In genomic region chrX:10372556-10372955, ce11 we compare ENCODE assay signal across 1 worm cellular context.
TF ChIP-seq lines count a peak whose summit lies in the region.

Gene Y49A10A.2 (minus strand): TSS chrX:10372664.

TF ChIP-seq in whole organism, L1 larva, 84 proteins besides CTCF, POLR2A, EP300 and RAD21 (continued from another document):
- TF ChIP-seq pag-3 (tag; optimal IDR thresholded peaks at IDR 0.05; lab: Kevin White, UChicago; ENCODE audit: borderline replicate concordance, insufficient read depth), result peak; percentile 44
- TF ChIP-seq fkh-4 (tag; optimal IDR thresholded peaks at IDR 0.05; lab: Kevin White, UChicago; ENCODE audit: borderline replicate concordance), result no peak
- peak; percentile 55 for TF ChIP-seq nhr-71 (tag; optimal IDR thresholded peaks at IDR 0.05; lab: Kevin White, UChicago)
- peak in 1 of 2 experiments; percentile 13 for TF ChIP-seq mdl-1 (tag; optimal IDR thresholded peaks at IDR 0.05; lab: Kevin White, UChicago)
- TF ChIP-seq lsy-2 (tag; optimal IDR thresholded peaks at IDR 0.05; lab: Kevin White, UChicago), result peak in 1 of 2 experiments; percentile 40
- TF ChIP-seq egl-13 (tag; optimal IDR thresholded peaks at IDR 0.05; lab: Kevin White, UChicago), result no peak
- TF ChIP-seq egl-27 (tag; optimal IDR thresholded peaks at IDR 0.05; lab: Kevin White, UChicago), result no peak
- TF ChIP-seq unc-30 (tag; optimal IDR thresholded peaks at IDR 0.05; lab: Kevin White, UChicago), result no peak
- no peak for TF ChIP-seq unc-130 (tag; optimal IDR thresholded peaks at IDR 0.05; lab: Kevin White, UChicago)
- no peak for TF ChIP-seq ztf-11 (tag; optimal IDR thresholded peaks at IDR 0.05; lab: Kevin White, UChicago)
- TF ChIP-seq nhr-76 (tag; optimal IDR thresholded peaks at IDR 0.05; lab: Kevin White, UChicago), result no peak
- peak; percentile 80 for TF ChIP-seq lin-14 (GFP tag; optimal IDR thresholded peaks at IDR 0.05; lab: Kevin White, UChicago)
- no peak for TF ChIP-seq tlp-1 (tag; optimal IDR thresholded peaks at IDR 0.05; lab: Kevin White, UChicago)
- TF ChIP-seq nhr-19 (GFP tag; conservative IDR thresholded peaks at IDR 0.05; lab: Robert Waterston, UW), result 0 out of 2 replicates have a peak, but pooled peaks have one; percentile 17
- no peak for TF ChIP-seq mab-9 (GFP tag; IDR thresholded peaks at IDR 0.05; lab: Robert Waterston, UW)
- peak; percentile 58 for TF ChIP-seq swsn-7 (tag; optimal IDR thresholded peaks at IDR 0.05; lab: Kevin White, UChicago)
- TF ChIP-seq nhr-28 (tag; optimal IDR thresholded peaks at IDR 0.05; lab: Kevin White, UChicago), result no peak
- no peak for TF ChIP-seq ceh-90 (tag; optimal IDR thresholded peaks at IDR 0.05; lab: Kevin White, UChicago)
- no peak for TF ChIP-seq pqm-1 (tag; optimal IDR thresholded peaks at IDR 0.05; lab: Kevin White, UChicago)
- TF ChIP-seq F16B12.6 (tag; optimal IDR thresholded peaks at IDR 0.05; lab: Kevin White, UChicago), result no peak
- TF ChIP-seq aha-1 (tag; optimal IDR thresholded peaks at IDR 0.05; lab: Kevin White, UChicago), result no peak
- no peak for TF ChIP-seq hpl-2 (GFP tag; optimal IDR thresholded peaks at IDR 0.05; lab: Kevin White, UChicago)
- TF ChIP-seq snpc-4 (tag; optimal IDR thresholded peaks at IDR 0.05; lab: Kevin White, UChicago), result no peak
- TF ChIP-seq ama-1 (optimal IDR thresholded peaks at IDR 0.05; lab: Kevin White, UChicago), result no peak
- TF ChIP-seq ceh-8 (GFP tag; optimal IDR thresholded peaks at IDR 0.05; lab: Kevin White, UChicago), result no peak
- TF ChIP-seq hlh-4 (tag; optimal IDR thresholded peaks at IDR 0.05; lab: Kevin White, UChicago), result no peak
- TF ChIP-seq nhr-47 (tag; optimal IDR thresholded peaks at IDR 0.05; lab: Kevin White, UChicago), result peak; percentile 41
- peak; percentile 39 for TF ChIP-seq dsc-1 (tag; optimal IDR thresholded peaks at IDR 0.05; lab: Kevin White, UChicago)
- no peak for TF ChIP-seq nhr-12 (tag; optimal IDR thresholded peaks at IDR 0.05; lab: Kevin White, UChicago)
- no peak for TF ChIP-seq vab-15 (tag; optimal IDR thresholded peaks at IDR 0.05; lab: Kevin White, UChicago)
- TF ChIP-seq dpl-1 (GFP tag; optimal IDR thresholded peaks at IDR 0.05; lab: Kevin White, UChicago), result no peak
- no peak for TF ChIP-seq jun-1 (tag; optimal IDR thresholded peaks at IDR 0.05; lab: Kevin White, UChicago)
- TF ChIP-seq snu-23 (GFP tag; optimal IDR thresholded peaks at IDR 0.05; lab: Kevin White, UChicago), result peak; percentile 52
- TF ChIP-seq ceh-63 (GFP tag; optimal IDR thresholded peaks at IDR 0.05; lab: Kevin White, UChicago), result no peak
- TF ChIP-seq ces-1 (GFP tag; optimal IDR thresholded peaks at IDR 0.05; lab: Kevin White, UChicago), result no peak
- TF ChIP-seq ets-5 (GFP tag; IDR thresholded peaks at IDR 0.05; lab: Robert Waterston, UW), result no peak
- no peak for TF ChIP-seq fkh-10 (GFP tag; optimal IDR thresholded peaks at IDR 0.05; lab: Kevin White, UChicago)
- no peak for TF ChIP-seq lin-15B (tag; optimal IDR thresholded peaks at IDR 0.05; lab: Kevin White, UChicago)
- no peak for TF ChIP-seq lin-13 (GFP tag; optimal IDR thresholded peaks at IDR 0.05; lab: Kevin White, UChicago)
- no peak for TF ChIP-seq Y116A8C.19 (tag; optimal IDR thresholded peaks at IDR 0.05; lab: Kevin White, UChicago; ENCODE audit: borderline replicate concordance)
- no peak; the same call in 1 of the 2 replicates for TF ChIP-seq isw-1 (GFP tag; IDR thresholded peaks at IDR 0.05; lab: Robert Waterston, UW)
- TF ChIP-seq unc-86 (tag; optimal IDR thresholded peaks at IDR 0.05; lab: Kevin White, UChicago), result peak; percentile 36
- TF ChIP-seq efl-3 (GFP tag; optimal IDR thresholded peaks at IDR 0.05; lab: Kevin White, UChicago), result no peak
- no peak for TF ChIP-seq C34B4.2 (tag; optimal IDR thresholded peaks at IDR 0.05; lab: Kevin White, UChicago)
- TF ChIP-seq C04F5.9 (tag; optimal IDR thresholded peaks at IDR 0.05; lab: Kevin White, UChicago), result no peak
- no peak for TF ChIP-seq ceh-88 (GFP tag; IDR thresholded peaks at IDR 0.05; lab: Robert Waterston, UW)
- TF ChIP-seq grh-1 (GFP tag; IDR thresholded peaks at IDR 0.05; lab: Robert Waterston, UW), result no peak
- TF ChIP-seq blmp-1 (tag; optimal IDR thresholded peaks at IDR 0.05; lab: Kevin White, UChicago), result peak; percentile 14
- peak in 2 of 3 experiments; percentile 2 to 16 for TF ChIP-seq ceh-82 (tag; optimal IDR thresholded peaks at IDR 0.05; lab: Kevin White, UChicago)
- no peak for TF ChIP-seq skn-1 (tag; optimal IDR thresholded peaks at IDR 0.05; lab: Kevin White, UChicago)
- TF ChIP-seq pax-3 (tag; optimal IDR thresholded peaks at IDR 0.05; lab: Kevin White, UChicago), result no peak
- TF ChIP-seq lir-3 (tag; optimal IDR thresholded peaks at IDR 0.05; lab: Kevin White, UChicago; ENCODE audit: poor library complexity), result no peak
- TF ChIP-seq rnt-1 (tag; optimal IDR thresholded peaks at IDR 0.05; lab: Kevin White, UChicago), result peak; percentile 61
- TF ChIP-seq efl-1 (optimal IDR thresholded peaks at IDR 0.05; lab: Kevin White, UChicago), result peak; percentile 13 to 48
- TF ChIP-seq efl-1 (GFP tag; optimal IDR thresholded peaks at IDR 0.05 in 1 of 2; lab: Kevin White, UChicago), result no peak
- no peak for TF ChIP-seq elt-3 (tag; optimal IDR thresholded peaks at IDR 0.05; lab: Kevin White, UChicago)
- peak; percentile 18 for TF ChIP-seq fkh-8 (tag; optimal IDR thresholded peaks at IDR 0.05; lab: Kevin White, UChicago)
- no peak for TF ChIP-seq mef-2 (tag; optimal IDR thresholded peaks at IDR 0.05; lab: Kevin White, UChicago)
- TF ChIP-seq xbp-1 (tag; optimal IDR thresholded peaks at IDR 0.05; lab: Kevin White, UChicago), result peak; percentile 23
- TF ChIP-seq elt-2 (tag; optimal IDR thresholded peaks at IDR 0.05; lab: Kevin White, UChicago), result no peak
- TF ChIP-seq sup-37 (GFP tag; optimal IDR thresholded peaks at IDR 0.05; lab: Kevin White, UChicago), result no peak
- TF ChIP-seq sox-4 (tag; optimal IDR thresholded peaks at IDR 0.05; lab: Kevin White, UChicago), result no peak
- TF ChIP-seq nhr-20 (tag; optimal IDR thresholded peaks at IDR 0.05; lab: Kevin White, UChicago), result peak; percentile 40
- TF ChIP-seq lin-35 (GFP tag; optimal IDR thresholded peaks at IDR 0.05; lab: Kevin White, UChicago), result peak in 1 of 2 experiments; percentile 5
- no peak for TF ChIP-seq C16A3.4 (tag; optimal IDR thresholded peaks at IDR 0.05; lab: Kevin White, UChicago)
- peak; percentile 29 for TF ChIP-seq tbx-2 (tag; optimal IDR thresholded peaks at IDR 0.05; lab: Kevin White, UChicago)
